Fruit fly (Drosophila melanogaster) whole organism, pupa: Measurements from ENCODE around the gene Yp1.

Experiments
- CG10348 ChIP-seq: fragments of 200-800 bp; sonication (Bioruptor generic); IDR thresholded peaks from 2 replicates; pipeline ENCODE4 v1.3.6; 2022; ENCODE audit warnings: missing biosample characterization, missing genetic modification characterization
- CG12605 ChIP-seq: fragments of 200-800 bp; sonication (Bioruptor generic); IDR thresholded peaks from 2 replicates; pipeline ENCODE4 v1.3.6; 2022; ENCODE audit warnings: missing biosample characterization, missing genetic modification characterization
- CG13204 ChIP-seq: fragments of 200-800 bp; sonication (Bioruptor generic); optimal IDR thresholded peaks from 2 replicates; lab custom pipeline; 2018; ENCODE audit warnings: missing biosample characterization, mild to moderate bottlenecking, missing genetic modification characterization, moderate library complexity
- CG14655 ChIP-seq: fragments of 200-800 bp; sonication (Bioruptor generic); optimal IDR thresholded peaks from 3 replicates; lab custom pipeline; 2017; ENCODE audit warnings: mild to moderate bottlenecking, missing biosample characterization, missing genetic modification reagents, missing genetic modification characterization
- CG15710 ChIP-seq: fragments of 200-800 bp; sonication (Bioruptor generic); optimal IDR thresholded peaks from 2 replicates; lab custom pipeline; 2018; ENCODE audit warnings: missing biosample characterization, mild to moderate bottlenecking, missing genetic modification characterization, moderate library complexity
- CG17806 ChIP-seq: fragments of 200-800 bp; sonication (Bioruptor generic); optimal IDR thresholded peaks from 2 replicates; lab custom pipeline; 2018; ENCODE audit warnings: missing biosample characterization, mild to moderate bottlenecking, missing genetic modification characterization, moderate library complexity
- CG32121 ChIP-seq: fragments of 200-800 bp; sonication (Bioruptor generic); IDR thresholded peaks from 2 replicates; pipeline ENCODE4 v1.3.6; 2022; ENCODE audit warnings: missing biosample characterization, missing genetic modification characterization
- CG34367 ChIP-seq: fragments of 200-800 bp; sonication (Bioruptor generic); optimal IDR thresholded peaks from 2 replicates; lab custom pipeline; 2018; ENCODE audit warnings: missing biosample characterization, mild to moderate bottlenecking, missing genetic modification characterization
- CG4496 ChIP-seq: fragments of 200-800 bp; sonication (Bioruptor generic); IDR thresholded peaks from 3 replicates; pipeline ENCODE4 v1.3.6; 2022; ENCODE audit warnings: missing biosample characterization, missing genetic modification characterization
- CG8159 ChIP-seq: fragments of 200-800 bp; sonication (Bioruptor generic); optimal IDR thresholded peaks from 3 replicates; lab custom pipeline; 2018; ENCODE audit warnings: missing biosample characterization, mild to moderate bottlenecking, missing genetic modification characterization, moderate library complexity
- CG8301 ChIP-seq: fragments of 200-800 bp; sonication (Bioruptor generic); optimal IDR thresholded peaks from 2 replicates; lab custom pipeline; 2018; ENCODE audit warnings: missing biosample characterization, mild to moderate bottlenecking, missing genetic modification characterization
- CG9948 ChIP-seq: fragments of 200-800 bp; sonication (Bioruptor generic); optimal IDR thresholded peaks from 2 replicates; lab custom pipeline; 2018; ENCODE audit warnings: missing biosample characterization, mild to moderate bottlenecking, missing genetic modification characterization, moderate library complexity
- D1 ChIP-seq: fragments of 200-800 bp; sonication (Bioruptor generic); optimal IDR thresholded peaks from 2 replicates; lab custom pipeline; 2018; ENCODE audit warnings: missing biosample characterization, mild to moderate bottlenecking, missing genetic modification characterization, moderate library complexity
- EcR ChIP-seq: fragments of 200-800 bp; sonication (Bioruptor generic); optimal IDR thresholded peaks from 3 replicates; lab custom pipeline; 2019; ENCODE audit warnings: missing biosample characterization, missing genetic modification characterization, mild to moderate bottlenecking, moderate library complexity, missing genetic modification reagents
- Ets98B ChIP-seq: fragments of 200-800 bp; sonication (Bioruptor generic); IDR thresholded peaks from 2 replicates; pipeline ENCODE4 v1.3.6; 2022; ENCODE audit warnings: missing biosample characterization, missing genetic modification characterization
- Pif1A ChIP-seq: fragments of 200-800 bp; sonication (Bioruptor generic); optimal IDR thresholded peaks from 3 replicates; lab custom pipeline; 2016; ENCODE audit warnings: missing biosample characterization, missing genetic modification characterization
- Pif1B ChIP-seq: fragments of 200-800 bp; sonication (Bioruptor generic); optimal IDR thresholded peaks from 3 replicates; lab custom pipeline; 2016; ENCODE audit warnings: missing biosample characterization, missing genetic modification characterization
- Snoo ChIP-seq: fragments of 200-800 bp; sonication (Bioruptor generic); optimal IDR thresholded peaks from 3 replicates; lab custom pipeline; 2017; ENCODE audit warnings: missing biosample characterization, mild to moderate bottlenecking, missing genetic modification characterization, inconsistent platforms
- fd96Ca ChIP-seq: fragments of 200-800 bp; sonication (Bioruptor generic); IDR thresholded peaks from 3 replicates; pipeline ENCODE4 v1.3.6; 2022; ENCODE audit warnings: missing biosample characterization, missing genetic modification characterization
- gl ChIP-seq: fragments of 200-800 bp; sonication (Bioruptor generic); optimal IDR thresholded peaks from 2 replicates; lab custom pipeline; 2018; ENCODE audit warnings: missing biosample characterization, mild to moderate bottlenecking, missing genetic modification characterization
- rn ChIP-seq: fragments of 200-800 bp; sonication (Bioruptor generic); IDR thresholded peaks from 2 replicates; pipeline ENCODE4 v1.3.6; 2022; ENCODE audit warnings: missing biosample characterization, missing genetic modification characterization

The Yp1 gene

DNA sequence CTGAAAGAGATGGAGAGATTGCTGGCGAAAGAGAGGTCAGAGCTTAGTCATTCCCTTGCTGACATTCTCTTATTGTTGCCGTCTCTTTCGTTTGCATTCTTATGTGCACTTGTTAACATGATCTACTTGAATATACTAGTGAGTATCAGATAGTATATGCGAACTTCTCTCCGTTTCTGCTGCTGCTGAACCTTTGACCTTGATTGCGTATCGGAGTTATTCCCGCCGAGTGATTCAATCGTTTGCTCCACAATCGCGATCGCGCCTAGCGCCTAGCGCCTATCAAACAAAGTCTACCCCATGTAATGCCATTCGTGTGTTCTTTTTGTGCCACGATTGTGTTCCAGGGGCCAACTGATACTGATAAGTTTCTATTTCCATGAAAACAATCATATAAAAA, 35.6 kb downstream of the Yp1 start:
- TF ChIP-seq CG13204 (GFP tag; lab: Kevin White, UChicago) (no peak), EcR (GFP tag; lab: Kevin White, UChicago) (peak; percentile 10), Pif1A (GFP tag; lab: Kevin White, UChicago) (no peak), gl (tag; lab: Kevin White, UChicago) (no peak), CG32121 (GFP tag; lab: Robert Waterston, UW) (no peak), rn (GFP tag; lab: Robert Waterston, UW) (no peak), CG10348 (GFP tag; lab: Robert Waterston, UW) (no peak), CG15710 (tag; lab: Kevin White, UChicago) (no peak), CG12605 (0 out of 2 replicates have a peak, but pooled peaks have one; percentile 41), CG9948 (tag; lab: Kevin White, UChicago) (no peak), CG8159 (no peak), CG17806 (no peak), CG4496 (no peak)
- TF ChIP-seq, all 21 proteins: peak for 2

DNA sequence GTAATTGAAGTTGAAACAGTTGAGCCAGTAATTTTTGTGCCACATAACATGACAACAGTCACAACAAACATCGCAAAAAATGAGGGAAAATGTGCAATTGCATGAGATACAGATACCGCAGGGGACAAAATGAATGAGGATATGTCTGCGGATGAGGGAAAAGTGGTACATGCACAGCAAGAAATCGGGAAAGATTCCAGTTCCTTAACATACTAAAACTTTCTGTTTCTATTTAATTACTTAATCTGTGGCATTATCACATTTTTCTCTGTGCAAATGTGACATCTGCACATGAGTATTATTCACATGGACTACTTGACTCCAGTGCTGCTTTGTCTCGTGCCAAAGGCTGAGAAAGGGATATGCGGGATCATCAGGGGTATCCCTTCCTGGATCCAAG, 39.2 kb downstream of the Yp1 start:
- TF ChIP-seq CG8159 (peak; percentile 11), CG15710 (tag; lab: Kevin White, UChicago) (no peak), rn (GFP tag; lab: Robert Waterston, UW) (no peak), Pif1A (GFP tag; lab: Kevin White, UChicago) (peak; percentile 8), CG9948 (tag; lab: Kevin White, UChicago) (no peak)

DNA sequence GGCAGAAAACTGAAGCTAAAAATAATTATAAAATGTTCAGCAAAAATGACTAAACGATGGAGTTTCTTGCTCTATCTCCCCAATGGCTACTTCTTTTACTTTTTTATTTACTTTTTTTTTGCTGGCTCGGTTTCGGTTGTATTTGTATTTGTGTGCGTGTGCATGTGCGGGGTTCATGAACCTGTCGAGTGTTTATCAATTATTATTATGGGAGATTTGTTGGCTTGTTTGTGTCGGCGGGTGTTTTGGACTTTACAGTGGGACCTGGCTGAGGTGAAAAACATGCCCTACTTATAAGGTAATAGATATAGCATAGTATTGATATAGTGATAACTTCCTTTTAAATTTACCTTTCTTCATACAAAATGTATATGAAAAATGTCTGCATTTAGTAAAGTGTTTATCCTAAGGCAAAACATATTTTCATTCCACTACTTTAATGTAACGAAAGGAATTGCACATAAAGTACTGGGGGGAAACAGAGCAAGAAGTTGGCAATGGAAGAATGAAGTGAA, 50.0 kb downstream of the Yp1 start:
- no peak for TF ChIP-seq CG14655
- TF ChIP-seq CG8159 = no peak
- peak; percentile 33; the same call in 2 of the 3 replicates for TF ChIP-seq CG4496
- TF ChIP-seq Pif1B (GFP tag; lab: Kevin White, UChicago) = no peak
- TF ChIP-seq CG9948 (tag; lab: Kevin White, UChicago) = peak; percentile 13
- TF ChIP-seq EcR (GFP tag; lab: Kevin White, UChicago) = peak; percentile 61
- TF ChIP-seq CG12605 = no peak

DNA sequence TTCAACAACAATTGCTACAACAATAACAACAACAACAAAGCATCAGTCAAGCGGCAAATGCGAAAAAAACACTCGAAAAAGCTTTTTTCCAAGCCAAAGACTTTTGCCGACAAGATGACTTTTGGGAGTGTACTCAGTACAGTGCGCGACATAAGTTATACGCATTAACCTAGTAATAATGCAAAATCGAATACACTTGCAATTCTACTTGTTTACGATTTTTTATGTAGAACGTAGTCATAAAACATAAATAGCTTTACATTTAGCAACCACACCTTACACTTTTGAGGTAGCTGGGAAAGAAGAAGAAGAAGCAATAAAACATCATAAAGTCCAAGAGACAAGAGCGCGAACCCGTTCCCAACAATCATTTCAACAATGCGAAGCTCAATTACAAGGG, 50.9 kb downstream of the Yp1 start:
- TF ChIP-seq CG4496 (peak; percentile 89), D1 (tag; lab: Kevin White, UChicago) (peak; percentile 14), CG15710 (tag; lab: Kevin White, UChicago) (peak; percentile 49), CG10348 (GFP tag; lab: Robert Waterston, UW) (no peak), Pif1B (GFP tag; lab: Kevin White, UChicago) (peak; percentile 53), Snoo (tag; lab: Kevin White, UChicago) (peak; percentile 67), CG8159 (peak; percentile 53), CG32121 (GFP tag; lab: Robert Waterston, UW) (peak; percentile 66; the same call in 1 of the 2 replicates), CG17806 (peak; percentile 32), Ets98B (GFP tag; lab: Robert Waterston, UW) (peak; percentile 76), rn (GFP tag; lab: Robert Waterston, UW) (no peak), CG14655 (peak; percentile 50), CG9948 (tag; lab: Kevin White, UChicago) (peak; percentile 38), CG8301 (tag; lab: Kevin White, UChicago) (peak; percentile 20), CG34367 (tag; lab: Kevin White, UChicago) (peak; percentile 37), CG13204 (GFP tag; lab: Kevin White, UChicago) (no peak), EcR (GFP tag; lab: Kevin White, UChicago) (no peak), gl (tag; lab: Kevin White, UChicago) (peak; percentile 6), fd96Ca (GFP tag; lab: Robert Waterston, UW) (peak; percentile 67; the same call in 1 of the 3 replicates), Pif1A (GFP tag; lab: Kevin White, UChicago) (peak; percentile 61), CG12605 (peak; percentile 56)
